Fruit fly (Drosophila melanogaster) S2 (cell line): ENCODE data around the gene tplus3b.

Experiments used
- CG8478 ChIP-seq: fragments of >200 bp; optimal IDR thresholded peaks from 2 replicates; lab custom pipeline; 2018
- CTCF ChIP-seq, 2 experiments: fragments of >200 bp; optimal IDR thresholded peaks; 2 replicates each; lab custom pipeline; 2018

DNA sequence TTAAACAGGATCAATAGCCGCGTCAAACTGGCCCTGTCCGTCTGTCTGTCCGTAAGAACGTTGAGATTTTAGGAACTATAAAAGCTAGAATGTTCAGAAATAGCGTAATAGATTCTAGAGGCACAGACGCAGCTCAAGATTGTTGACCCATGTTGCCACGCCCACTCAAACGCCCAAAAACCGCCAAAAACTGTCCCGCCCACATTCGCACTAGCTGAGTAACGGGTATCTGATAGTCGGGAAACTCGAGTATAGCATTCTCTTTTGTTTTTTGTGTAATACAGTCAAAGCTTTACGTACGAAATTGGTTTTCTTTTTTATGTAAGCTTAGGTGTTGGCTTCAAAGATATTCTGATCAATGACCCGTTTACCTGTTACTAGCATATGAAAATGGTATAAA is 44.3 kb downstream of the tplus3b start:
- TF ChIP-seq CG8478 (lab: Kevin White, UChicago) (no peak), CTCF (optimal IDR thresholded peaks at IDR 0.05; lab: Kevin White, UChicago) (no peak)
